Worm (Caenorhabditis elegans) whole organism, young adult: ENCODE data around the gene F35B12.9.

ENCODE experiments used
- ama-1 ChIP-seq, 3 experiments: fragments of 150-350 bp in 1 of 3; sonication (generic microtip) in 2 of 3; optimal IDR thresholded peaks; 2 replicates each; lab custom pipeline; 2014 to 2018; ENCODE audit warnings: missing biosample characterization in 2 of 3, missing genetic modification characterization in 2 of 3, missing genetic modification reagents in 2 of 3
- ceh-91 ChIP-seq: fragments of 200-800 bp; sonication (Bioruptor generic); IDR thresholded peaks from 2 replicates; pipeline ENCODE4 v1.3.6; 2022; ENCODE audit warnings: missing genetic modification reagents, missing genetic modification characterization, missing compliant biosample characterization
- egrh-3 ChIP-seq: fragments of 200-800 bp; sonication (Bioruptor generic); IDR thresholded peaks from 2 replicates; pipeline ENCODE4 v1.3.6; 2022; ENCODE audit warnings: missing genetic modification reagents, missing genetic modification characterization, missing compliant biosample characterization
- ets-4 ChIP-seq: fragments of 200-800 bp; sonication (Bioruptor generic); optimal IDR thresholded peaks from 2 replicates; lab custom pipeline; 2018; ENCODE audit warnings: mild to moderate bottlenecking, missing genetic modification characterization, missing compliant biosample characterization
- fkh-3 ChIP-seq: sonication (generic microtip); optimal IDR thresholded peaks from 2 replicates; lab custom pipeline; 2016; ENCODE audit warnings: mild to moderate bottlenecking, missing genetic modification characterization, missing compliant biosample characterization
- him-1 ChIP-seq: sonication (generic microtip); optimal IDR thresholded peaks from 2 replicates; lab custom pipeline; 2016; ENCODE audit warnings: missing genotype, missing genetic modification reagents, missing genetic modification characterization, missing compliant biosample characterization
- let-607 ChIP-seq, 2 experiments: fragments of 200-800 bp in 1 of 2; sonication (Bioruptor generic) in 1 of 2; sonication (generic microtip) in 1 of 2; optimal IDR thresholded peaks; 2 replicates each; lab custom pipeline; 2016 to 2018; ENCODE audit warnings: mild to moderate bottlenecking in 2 of 2, missing compliant biosample characterization in 2 of 2, missing genetic modification characterization in 2 of 2, moderate library complexity in 2 of 2, missing genotype in 1 of 2
- pha-4 ChIP-seq: fragments of 150-350 bp; sonication (generic microtip); optimal IDR thresholded peaks from 2 replicates; lab custom pipeline; 2014; ENCODE audit warnings: missing biosample characterization, missing genetic modification reagents, missing genetic modification characterization
- rec-8 ChIP-seq, 2 experiments: sonication (generic microtip); optimal IDR thresholded peaks; 2 replicates each; lab custom pipeline; 2016; ENCODE audit warnings: mild to moderate bottlenecking in 2 of 2, missing genetic modification characterization in 2 of 2, missing genetic modification reagents in 2 of 2, missing genotype in 2 of 2, missing biosample characterization in 1 of 2, missing compliant biosample characterization in 1 of 2, moderate library complexity in 1 of 2
- tbp1 ChIP-seq: fragments of 200-800 bp; sonication (Bioruptor generic); optimal IDR thresholded peaks from 2 replicates; lab custom pipeline; 2018; ENCODE audit warnings: mild to moderate bottlenecking, missing genetic modification characterization, missing compliant biosample characterization
- unc-130 ChIP-seq: sonication (generic microtip); optimal IDR thresholded peaks from 2 replicates; lab custom pipeline; 2016; ENCODE audit warnings: missing genetic modification reagents, missing genetic modification characterization, missing compliant biosample characterization
- unc-62 ChIP-seq: fragments of 150-350 bp; optimal IDR thresholded peaks from 2 replicates; lab custom pipeline; 2014; ENCODE audit warnings: missing biosample characterization, missing genetic modification reagents, missing genetic modification characterization

DNA sequence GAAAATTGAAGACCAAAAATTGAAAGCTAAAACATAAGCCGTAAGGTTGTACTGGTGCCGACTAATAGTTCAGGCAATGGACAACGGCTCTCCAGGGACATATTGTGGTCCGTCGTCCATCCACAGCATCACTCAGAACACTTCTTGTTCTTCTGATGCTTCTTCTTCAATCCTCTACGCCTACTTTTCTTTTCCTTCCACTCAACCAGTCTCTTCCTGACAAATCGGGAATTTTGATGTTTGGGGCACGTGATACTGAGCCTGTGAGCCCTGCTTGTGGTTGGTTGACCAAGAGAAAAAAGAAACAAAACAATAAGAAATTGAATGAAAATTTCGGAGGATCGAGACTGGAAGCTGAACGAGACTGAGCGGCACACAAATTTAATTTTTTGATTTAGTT lies 20.3 kb downstream of the F35B12.9 start:
- TF ChIP-seq egrh-3 (GFP tag; lab: Robert Waterston, UW) (no peak), rec-8 (tag; optimal IDR thresholded peaks at IDR 0.05; lab: Kevin White, UChicago) (no peak), ama-1 (optimal IDR thresholded peaks at IDR 0.05; lab: Kevin White, UChicago) (no peak), ama-1 (GFP tag; optimal IDR thresholded peaks at IDR 0.05; lab: Kevin White, UChicago) (no peak), ceh-91 (GFP tag; lab: Robert Waterston, UW) (no peak), pha-4 (tag; lab: Kevin White, UChicago) (no peak), tbp1 (no peak), let-607 (tag; optimal IDR thresholded peaks at IDR 0.05; lab: Kevin White, UChicago) (no peak), unc-130 (GFP tag; lab: Kevin White, UChicago) (no peak), ets-4 (no peak), him-1 (tag; lab: Kevin White, UChicago) (no peak), unc-62 (GFP tag; lab: Kevin White, UChicago) (no peak), fkh-3 (no peak)
